Worm (Caenorhabditis elegans) whole organism, late embryonic: ENCODE data around the gene F35F10.14.

Experiments
- K02D7.2 ChIP-seq: sonication (generic microtip); optimal IDR thresholded peaks from 2 replicates; lab custom pipeline; 2017; ENCODE audit warnings: mild to moderate bottlenecking, missing genetic modification characterization, missing compliant biosample characterization
- Y22D7AL.16 ChIP-seq: sonication (generic microtip); optimal IDR thresholded peaks from 2 replicates; lab custom pipeline; 2016; ENCODE audit warnings: missing genetic modification characterization, missing compliant biosample characterization
- ahr-1 ChIP-seq: sonication (generic microtip); optimal IDR thresholded peaks from 2 replicates; lab custom pipeline; 2016; ENCODE audit warnings: missing genetic modification characterization, missing compliant biosample characterization
- ceh-14 ChIP-seq: sonication (generic microtip); optimal IDR thresholded peaks from 2 replicates; lab custom pipeline; 2016; ENCODE audit warnings: missing genotype, missing genetic modification characterization, missing compliant biosample characterization
- ceh-19 ChIP-seq: fragments of 200-800 bp; sonication (Bioruptor generic); optimal IDR thresholded peaks from 2 replicates; lab custom pipeline; 2018; ENCODE audit warnings: mild to moderate bottlenecking, missing genetic modification characterization, missing compliant biosample characterization
- ceh-2 ChIP-seq: sonication (generic microtip); optimal IDR thresholded peaks from 2 replicates; lab custom pipeline; 2016; ENCODE audit warnings: missing genotype, missing genetic modification characterization, missing compliant biosample characterization
- ceh-24 ChIP-seq: sonication (generic microtip); optimal IDR thresholded peaks from 2 replicates; lab custom pipeline; 2016; ENCODE audit warnings: mild to moderate bottlenecking, missing genetic modification characterization, missing compliant biosample characterization
- ceh-31 ChIP-seq: sonication (generic microtip); optimal IDR thresholded peaks from 2 replicates; lab custom pipeline; 2016; ENCODE audit warnings: missing genetic modification characterization, missing compliant biosample characterization
- ceh-6 ChIP-seq: fragments of 200-800 bp; sonication (Bioruptor generic); optimal IDR thresholded peaks from 2 replicates; lab custom pipeline; 2018; ENCODE audit warnings: mild to moderate bottlenecking, missing genetic modification characterization, missing compliant biosample characterization
- ceh-9 ChIP-seq: sonication (generic microtip); optimal IDR thresholded peaks from 2 replicates; lab custom pipeline; 2016; ENCODE audit warnings: mild to moderate bottlenecking, missing genetic modification characterization, inconsistent platforms, missing compliant biosample characterization
- che-1 ChIP-seq: sonication (generic microtip); optimal IDR thresholded peaks from 2 replicates; lab custom pipeline; 2016; ENCODE audit warnings: mild to moderate bottlenecking, missing genetic modification characterization, missing compliant biosample characterization
- elt-4 ChIP-seq: sonication (generic microtip); optimal IDR thresholded peaks from 2 replicates; lab custom pipeline; 2016; ENCODE audit warnings: missing genetic modification characterization, missing compliant biosample characterization
- fkh-10 ChIP-seq: fragments of 150-350 bp; optimal IDR thresholded peaks from 2 replicates; lab custom pipeline; 2014; ENCODE audit warnings: missing biosample characterization, missing genetic modification reagents, missing genetic modification characterization
- hlh-13 ChIP-seq: fragments of 200-800 bp; sonication (Bioruptor generic); optimal IDR thresholded peaks from 2 replicates; lab custom pipeline; 2018; ENCODE audit warnings: mild to moderate bottlenecking, missing genetic modification characterization, missing compliant biosample characterization
- hlh-15 ChIP-seq: sonication (generic microtip); optimal IDR thresholded peaks from 2 replicates; lab custom pipeline; 2016; ENCODE audit warnings: missing genetic modification characterization, missing compliant biosample characterization
- hlh-6 ChIP-seq: sonication (generic microtip); optimal IDR thresholded peaks from 2 replicates; lab custom pipeline; 2016; ENCODE audit warnings: missing genotype, missing genetic modification characterization, missing compliant biosample characterization
- hlh-8 ChIP-seq: sonication (generic microtip); optimal IDR thresholded peaks from 2 replicates; lab custom pipeline; 2016; ENCODE audit warnings: missing genotype, missing genetic modification characterization, missing compliant biosample characterization
- lim-6 ChIP-seq: sonication (generic microtip); optimal IDR thresholded peaks from 2 replicates; lab custom pipeline; 2016; ENCODE audit warnings: missing genetic modification characterization, missing compliant biosample characterization
- lin-11 ChIP-seq: fragments of 200-800 bp; sonication (Bioruptor generic); optimal IDR thresholded peaks from 2 replicates; lab custom pipeline; 2018; ENCODE audit warnings: mild to moderate bottlenecking, missing genetic modification characterization, missing compliant biosample characterization
- madf-2 ChIP-seq: sonication (generic microtip); optimal IDR thresholded peaks from 2 replicates; lab custom pipeline; 2017; ENCODE audit warnings: missing genetic modification characterization, missing compliant biosample characterization
- nhr-11 ChIP-seq: fragments of 150-350 bp; optimal IDR thresholded peaks from 2 replicates; lab custom pipeline; 2014; ENCODE audit warnings: missing biosample characterization, missing genetic modification characterization
- nhr-232 ChIP-seq: sonication (generic microtip); optimal IDR thresholded peaks from 2 replicates; lab custom pipeline; 2016; ENCODE audit warnings: missing genetic modification characterization, missing compliant biosample characterization
- odd-2 ChIP-seq: sonication (generic microtip); optimal IDR thresholded peaks from 2 replicates; lab custom pipeline; 2017; ENCODE audit warnings: antibody characterized with exemption, mild to moderate bottlenecking, missing genetic modification characterization, missing compliant biosample characterization
- pax-1 ChIP-seq: fragments of 150-350 bp; optimal IDR thresholded peaks from 2 replicates; lab custom pipeline; 2014; ENCODE audit warnings: missing biosample characterization, missing genetic modification characterization
- pha-4 ChIP-seq: fragments of 150-350 bp; optimal IDR thresholded peaks from 2 replicates; lab custom pipeline; 2018; ENCODE audit warnings: missing biosample characterization, missing genetic modification reagents, missing genetic modification characterization
- ref-2 ChIP-seq: sonication (generic microtip); optimal IDR thresholded peaks from 2 replicates; lab custom pipeline; 2016; ENCODE audit warnings: missing genetic modification characterization, missing compliant biosample characterization
- syd-9 ChIP-seq: sonication (generic microtip); optimal IDR thresholded peaks from 2 replicates; lab custom pipeline; 2016; ENCODE audit warnings: mild to moderate bottlenecking, missing genetic modification characterization, moderate library complexity, missing compliant biosample characterization
- tbx-7 ChIP-seq: sonication (generic microtip); optimal IDR thresholded peaks from 2 replicates; lab custom pipeline; 2016; ENCODE audit warnings: missing genotype, missing genetic modification characterization, missing compliant biosample characterization
- unc-3 ChIP-seq, 2 experiments: fragments of 200-800 bp in 1 of 2; sonication (Bioruptor generic) in 1 of 2; sonication (generic microtip) in 1 of 2; conservative IDR thresholded peaks in 1 of 2; optimal IDR thresholded peaks in 1 of 2; 2 replicates each; pipeline versions ENCODE4 v1.3.6 to Lab custom; 2016 to 2022; ENCODE audit warnings: missing compliant biosample characterization in 2 of 2, missing genetic modification characterization in 2 of 2, missing genetic modification reagents in 1 of 2
- unc-42 ChIP-seq: sonication (generic microtip); optimal IDR thresholded peaks from 2 replicates; lab custom pipeline; 2016; ENCODE audit warnings: missing genotype, missing genetic modification characterization, missing compliant biosample characterization
- unc-55 ChIP-seq: sonication (generic microtip); optimal IDR thresholded peaks from 2 replicates; lab custom pipeline; 2017; ENCODE audit warnings: missing biosample characterization, missing genetic modification reagents, missing genetic modification characterization
- unc-86 ChIP-seq: sonication (generic microtip); optimal IDR thresholded peaks from 2 replicates; lab custom pipeline; 2016; ENCODE audit warnings: missing genetic modification characterization, missing compliant biosample characterization
- ztf-16 ChIP-seq: sonication (generic microtip); optimal IDR thresholded peaks from 2 replicates; lab custom pipeline; 2017; ENCODE audit warnings: missing genetic modification characterization, missing compliant biosample characterization

F35F10.14 gene

ce11 chrV:3315308-3315707, 4.6 kb downstream of the F35F10.14 start, which contains the start of gene arrd-19:
TSS of gene arrd-19 (minus strand) at chrV:3315516.
- TF ChIP-seq pax-1 (peak; percentile 8), ahr-1 (tag; lab: Kevin White, UChicago) (no peak)

ce11 chrV:3312067-3312666, 7.7 kb downstream of the F35F10.14 start, which contains the start of gene arrd-18:
TSS of gene arrd-18 (minus strand) at chrV:3312117.
- TF ChIP-seq ztf-16 (tag; lab: Kevin White, UChicago) = no peak
- TF ChIP-seq che-1 = no peak
- TF ChIP-seq hlh-8 = no peak
- TF ChIP-seq ceh-14 (tag; lab: Kevin White, UChicago) = peak; percentile 15
- TF ChIP-seq syd-9 (tag; lab: Kevin White, UChicago) = no peak
- TF ChIP-seq ahr-1 (tag; lab: Kevin White, UChicago) = no peak
- TF ChIP-seq ceh-19 = no peak
- TF ChIP-seq ceh-6 (GFP tag; lab: Kevin White, UChicago) = no peak
- TF ChIP-seq hlh-6 = no peak

DNA sequence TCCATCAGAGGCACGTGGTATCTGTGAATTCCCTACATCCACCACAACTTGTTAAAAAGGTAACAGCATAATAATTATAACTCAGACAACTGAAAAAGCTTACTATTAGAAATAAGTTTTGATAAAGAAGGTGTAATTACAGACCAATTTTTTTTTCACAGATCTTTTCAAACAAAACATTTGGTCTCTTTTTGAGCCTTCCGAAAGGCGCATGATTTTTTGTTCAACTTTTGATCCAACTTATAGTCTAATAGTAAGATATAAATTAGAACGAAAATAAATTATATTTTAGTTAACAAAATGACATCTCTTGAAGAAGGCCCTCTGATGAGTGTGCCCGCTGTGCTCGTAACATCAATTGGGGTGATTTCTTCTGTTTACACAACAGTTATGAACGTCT, 11.7 kb downstream of the F35F10.14 start, which contains the start of gene srbc-3:
TSS of gene srbc-3 (plus strand) at position 301 of the 400 bp plus-strand sequence.
- no peak for TF ChIP-seq ceh-6 (GFP tag; lab: Kevin White, UChicago)
- TF ChIP-seq nhr-11 (tag; lab: Kevin White, UChicago) = no peak
- no peak for TF ChIP-seq ceh-19
- no peak for TF ChIP-seq pha-4
- no peak for TF ChIP-seq ref-2 (tag; lab: Kevin White, UChicago)
- TF ChIP-seq ceh-24 (tag; lab: Kevin White, UChicago) = no peak
- TF ChIP-seq pax-1 = no peak
- TF ChIP-seq ceh-31 = no peak
- no peak for TF ChIP-seq hlh-13 (GFP tag; lab: Kevin White, UChicago)
- no peak for TF ChIP-seq ahr-1 (tag; lab: Kevin White, UChicago)
- no peak for TF ChIP-seq odd-2 (tag; lab: Kevin White, UChicago)
- TF ChIP-seq Y22D7AL.16 (tag; lab: Kevin White, UChicago) = no peak

- no peak for TF ChIP-seq lim-6 (tag; lab: Kevin White, UChicago)
- no peak for TF ChIP-seq tbx-7
- no peak for TF ChIP-seq syd-9 (tag; lab: Kevin White, UChicago)
- no peak for TF ChIP-seq fkh-10 (GFP tag; lab: Kevin White, UChicago)
Observed at ce11 chrV:3301898-3302297, 18.0 kb downstream of the F35F10.14 start, which contains the start of gene srbc-1. TSS of gene srbc-1 (minus strand) at chrV:3301998.

DNA sequence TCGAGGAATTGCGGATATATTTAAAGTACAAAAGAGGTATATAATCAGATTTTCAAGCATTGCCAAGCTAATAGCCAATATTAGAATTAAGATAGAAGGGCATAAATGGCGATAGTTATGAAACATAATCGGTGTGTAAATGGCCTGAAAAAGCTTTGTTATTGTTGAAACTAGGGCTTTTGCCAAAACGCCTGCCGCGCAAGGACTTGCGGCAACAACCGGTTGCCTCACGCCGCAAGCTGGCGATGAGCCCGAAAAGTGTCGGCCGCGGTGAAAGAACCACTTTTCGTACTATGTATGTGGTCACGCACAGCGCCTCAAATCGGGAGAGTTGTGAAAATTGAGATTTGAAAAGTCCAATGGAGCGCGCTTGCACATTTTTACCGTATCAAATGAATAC, 20.5 kb downstream of the F35F10.14 start:
- TF ChIP-seq ceh-14 (tag; lab: Kevin White, UChicago) = no peak

DNA sequence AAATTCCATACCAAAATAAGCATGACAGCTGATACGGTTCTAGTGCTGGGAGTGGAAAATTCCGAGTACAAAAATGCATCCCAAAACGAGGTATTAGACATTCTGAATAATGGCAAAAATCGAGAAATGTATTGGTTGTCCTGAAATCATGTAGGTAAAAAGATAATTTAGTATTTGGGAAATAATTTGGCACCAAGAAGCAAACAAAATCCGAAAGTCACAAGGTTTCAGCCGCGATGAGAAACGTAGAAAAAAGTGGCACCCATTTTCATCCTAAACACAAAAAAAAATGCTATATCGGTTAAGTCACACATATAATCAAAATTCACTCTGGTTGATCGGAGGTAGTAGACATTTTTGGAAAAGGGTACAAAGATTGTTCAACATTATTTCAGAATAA, 22.1 kb downstream of the F35F10.14 start, which contains the start of gene srx-122:
TSS of gene srx-122 (minus strand) at position 101 of the 400 bp plus-strand sequence.
- TF ChIP-seq hlh-15 = no peak
- TF ChIP-seq unc-3 (GFP tag; conservative IDR thresholded peaks at IDR 0.05; lab: Robert Waterston, UW) = no peak
- TF ChIP-seq unc-3 (tag; optimal IDR thresholded peaks at IDR 0.05; lab: Kevin White, UChicago) = no peak
- TF ChIP-seq hlh-8 = no peak

- TF ChIP-seq ceh-9 (tag; lab: Kevin White, UChicago) = no peak
Observed at ce11 chrV:3295368-3295767, 24.5 kb downstream of the F35F10.14 start.

DNA sequence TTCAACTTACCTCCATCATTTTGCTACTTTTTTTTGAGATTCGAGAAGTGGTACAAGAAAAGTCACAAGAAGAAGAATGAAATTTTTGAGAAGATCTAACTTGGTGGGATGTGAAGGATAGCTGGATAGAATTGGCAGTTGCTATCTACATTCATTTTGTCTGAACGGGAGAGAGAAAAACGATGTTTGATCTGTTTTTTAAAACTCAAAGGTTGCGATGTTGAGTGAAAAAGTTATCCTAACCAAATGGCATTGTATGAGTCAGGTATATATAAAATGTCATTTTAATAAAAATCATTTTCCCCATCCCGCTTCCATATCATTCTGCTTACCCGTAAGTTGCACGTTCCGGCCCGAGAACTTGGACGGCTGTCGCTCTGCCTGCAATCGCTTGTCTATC, 30.6 kb downstream of the F35F10.14 start, which contains the start of gene F35F10.6:
TSS of gene F35F10.6 (minus strand) at position 101 of the 400 bp plus-strand sequence.
- no peak for TF ChIP-seq ahr-1 (tag; lab: Kevin White, UChicago)
- TF ChIP-seq madf-2 (tag; lab: Kevin White, UChicago) = no peak
- no peak for TF ChIP-seq ref-2 (tag; lab: Kevin White, UChicago)
- no peak for TF ChIP-seq lin-11 (tag; lab: Kevin White, UChicago)
- TF ChIP-seq elt-4 (tag; lab: Kevin White, UChicago) = no peak
- TF ChIP-seq ceh-6 (GFP tag; lab: Kevin White, UChicago) = no peak
- no peak for TF ChIP-seq lim-6 (tag; lab: Kevin White, UChicago)
- no peak for TF ChIP-seq ceh-2 (tag; lab: Kevin White, UChicago)
- TF ChIP-seq unc-86 (tag; lab: Kevin White, UChicago) = no peak
- TF ChIP-seq K02D7.2 (tag; lab: Kevin White, UChicago) = no peak
- TF ChIP-seq che-1 = no peak
- TF ChIP-seq nhr-232 (tag; lab: Kevin White, UChicago) = no peak
- TF ChIP-seq Y22D7AL.16 (tag; lab: Kevin White, UChicago) = no peak
- TF ChIP-seq ceh-19 = no peak
- no peak for TF ChIP-seq hlh-8
- no peak for TF ChIP-seq unc-42
- TF ChIP-seq unc-55 (GFP tag; lab: Kevin White, UChicago) = no peak
